Worm (Caenorhabditis elegans) whole organism, L3 larva: Measurements from ENCODE around the gene T16G12.12.

Experiments
- ceh-16 ChIP-seq: sonication (generic microtip); optimal IDR thresholded peaks from 2 replicates; lab custom pipeline; 2017; ENCODE audit warnings: missing biosample characterization, missing genetic modification characterization
- ceh-82 ChIP-seq: fragments of 150-350 bp; optimal IDR thresholded peaks from 2 replicates; lab custom pipeline; 2014; ENCODE audit warnings: missing biosample characterization, missing genetic modification characterization
- ceh-9 ChIP-seq: sonication (generic microtip); optimal IDR thresholded peaks from 2 replicates; lab custom pipeline; 2018; ENCODE audit warnings: missing biosample characterization, missing genetic modification characterization
- elt-1 ChIP-seq: fragments of 150-350 bp; optimal IDR thresholded peaks from 2 replicates; lab custom pipeline; 2014; ENCODE audit warnings: missing biosample characterization, missing genetic modification characterization
- elt-2 ChIP-seq: sonication (generic microtip); optimal IDR thresholded peaks from 2 replicates; lab custom pipeline; 2016; ENCODE audit warnings: missing genetic modification reagents, mild to moderate bottlenecking, missing genetic modification characterization, missing compliant biosample characterization
- elt-3 ChIP-seq, 3 experiments: fragments of 150-350 bp in 1 of 3; sonication (generic microtip) in 2 of 3; optimal IDR thresholded peaks; 2 replicates in 2 of 3; 4 replicates in 1 of 3; lab custom pipeline; 2014 to 2017; ENCODE audit warnings: missing biosample characterization in 3 of 3, missing genetic modification characterization in 3 of 3
- nhr-28 ChIP-seq: fragments of 150-350 bp; optimal IDR thresholded peaks from 2 replicates; lab custom pipeline; 2014; ENCODE audit warnings: missing biosample characterization, missing genetic modification characterization
- sea-2 ChIP-seq: fragments of 150-350 bp; sonication (generic microtip); optimal IDR thresholded peaks from 4 replicates; lab custom pipeline; 2014; ENCODE audit warnings: missing biosample characterization, missing genetic modification reagents, missing genetic modification characterization
- snpc-4 ChIP-seq: fragments of 150-350 bp; optimal IDR thresholded peaks from 2 replicates; lab custom pipeline; 2014; ENCODE audit warnings: missing biosample characterization, missing genetic modification characterization
- tbx-2 ChIP-seq: sonication (generic microtip); optimal IDR thresholded peaks from 2 replicates; lab custom pipeline; 2016; ENCODE audit warnings: mild to moderate bottlenecking, missing genetic modification characterization, missing compliant biosample characterization
- unc-62 ChIP-seq: fragments of 150-350 bp; sonication (generic microtip); optimal IDR thresholded peaks from 4 replicates; lab custom pipeline; 2014; ENCODE audit warnings: missing biosample characterization, missing genetic modification reagents, missing genetic modification characterization
- zag-1 ChIP-seq: fragments of 150-350 bp; optimal IDR thresholded peaks from 2 replicates; lab custom pipeline; 2014; ENCODE audit warnings: missing biosample characterization, missing genetic modification characterization
- ztf-11 ChIP-seq: fragments of 150-350 bp; optimal IDR thresholded peaks from 2 replicates; lab custom pipeline; 2014; ENCODE audit warnings: missing biosample characterization, missing genetic modification characterization

ce11 chrIII:10060573-10060972 lies 7.2 kb downstream of the T16G12.12 start, which contains the start of gene T16G12.13:
- TF ChIP-seq snpc-4 = no peak
- TF ChIP-seq elt-1 (tag; lab: Kevin White, UChicago) = no peak
- TF ChIP-seq unc-62 = no peak
- TF ChIP-seq nhr-28 (tag; lab: Kevin White, UChicago) = no peak
- no peak for TF ChIP-seq ceh-16 (tag; lab: Kevin White, UChicago)
- no peak for TF ChIP-seq ceh-9
- TF ChIP-seq zag-1 (tag; lab: Kevin White, UChicago) = no peak
- no peak for TF ChIP-seq elt-3 (tag; optimal IDR thresholded peaks at IDR 0.05; lab: Kevin White, UChicago)
- no peak for TF ChIP-seq ztf-11 (tag; lab: Kevin White, UChicago)
- TF ChIP-seq sea-2 = no peak
- TF ChIP-seq ceh-82 (tag; lab: Kevin White, UChicago) = no peak
- no peak for TF ChIP-seq tbx-2 (tag; lab: Kevin White, UChicago)
- no peak for TF ChIP-seq elt-2 (tag; lab: Kevin White, UChicago)
